Fruit fly (Drosophila melanogaster): ENCODE measurements around the gene CG15721.

Gene CG15721

dm6 chrX:12970411-12970810 lies at the start of gene CG15721:
TSS of gene CG15721 (plus strand) at chrX:12970711.
- TF ChIP-seq Sox102F (GFP tag; optimal IDR thresholded peaks at IDR 0.05) (no peak), Met (GFP tag; optimal IDR thresholded peaks at IDR 0.05) (no peak)

- no peak for TF ChIP-seq dsx (GFP tag; optimal IDR thresholded peaks at IDR 0.05; ENCODE audit: poor library complexity, severe bottlenecking)
- no peak for TF ChIP-seq Eip93F (GFP tag; optimal IDR thresholded peaks at IDR 0.05)
- no peak for TF ChIP-seq dac (GFP tag; optimal IDR thresholded peaks at IDR 0.05)
- TF ChIP-seq spab (GFP tag; optimal IDR thresholded peaks at IDR 0.05) = no peak
- no peak for TF ChIP-seq cyc (GFP tag; optimal IDR thresholded peaks at IDR 0.05)
- TF ChIP-seq Met (GFP tag; optimal IDR thresholded peaks at IDR 0.05) = no peak
- no peak for TF ChIP-seq Sox15 (GFP tag; optimal IDR thresholded peaks at IDR 0.05)
- no peak for TF ChIP-seq acj6 (GFP tag; optimal IDR thresholded peaks at IDR 0.05)
- no peak for TF ChIP-seq fkh (GFP tag; optimal IDR thresholded peaks at IDR 0.05)
- no peak for TF ChIP-seq Blimp-1 (GFP tag; optimal IDR thresholded peaks at IDR 0.05)
- TF ChIP-seq CG11294 (GFP tag; IDR thresholded peaks at IDR 0.05) = no peak
- TF ChIP-seq CG6808 (GFP tag; optimal IDR thresholded peaks at IDR 0.05) = no peak
- no peak for TF ChIP-seq Gug (GFP tag; IDR thresholded peaks at IDR 0.05)
- TF ChIP-seq CG8119 (GFP tag; IDR thresholded peaks at IDR 0.05) = no peak
- TF ChIP-seq CG6163 (GFP tag; IDR thresholded peaks at IDR 0.05) = no peak
- TF ChIP-seq fd85E (GFP tag; optimal IDR thresholded peaks at IDR 0.05) = no peak
- no peak for TF ChIP-seq vri (GFP tag; optimal IDR thresholded peaks at IDR 0.05)
Measured at dm6 chrX:12922338-12922737, 48.2 kb upstream of the CG15721 start.

- TF ChIP-seq dsx (GFP tag; optimal IDR thresholded peaks at IDR 0.05; ENCODE audit: poor library complexity, severe bottlenecking) (no peak), lz (GFP tag; optimal IDR thresholded peaks at IDR 0.05) (peak; percentile 3), Smox (GFP tag; optimal IDR thresholded peaks at IDR 0.05) (peak; percentile 2), CG6163 (GFP tag; IDR thresholded peaks at IDR 0.05) (peak; percentile 36; the same call in 1 of the 3 replicates), Sox102F (GFP tag; optimal IDR thresholded peaks at IDR 0.05) (peak; percentile 12), Hr4 (GFP tag; optimal IDR thresholded peaks at IDR 0.05) (no peak), Eip78C (GFP tag) (peak; percentile 74), vri (GFP tag; optimal IDR thresholded peaks at IDR 0.05) (no peak), cyc (GFP tag; optimal IDR thresholded peaks at IDR 0.05) (peak; percentile 14), OdsH (GFP tag; optimal IDR thresholded peaks at IDR 0.05) (no peak), eg (GFP tag; IDR thresholded peaks at IDR 0.05) (no peak), fd85E (GFP tag; optimal IDR thresholded peaks at IDR 0.05) (no peak), net (GFP tag; optimal IDR thresholded peaks at IDR 0.05) (no peak), CG16779 (tag; optimal IDR thresholded peaks at IDR 0.05) (no peak), CG31627 (GFP tag; optimal IDR thresholded peaks at IDR 0.05) (peak; percentile 2), Hr39 (GFP tag; optimal IDR thresholded peaks at IDR 0.05) (no peak), CG8319 (GFP tag; optimal IDR thresholded peaks at IDR 0.05) (no peak), topi (GFP tag; optimal IDR thresholded peaks at IDR 0.05) (peak; percentile 36), esn (GFP tag; optimal IDR thresholded peaks at IDR 0.05) (peak; percentile 43), Blimp-1 (GFP tag; optimal IDR thresholded peaks at IDR 0.05) (peak; percentile 18), CG10631 (GFP tag; optimal IDR thresholded peaks at IDR 0.05) (no peak), Sox14 (GFP tag; optimal IDR thresholded peaks at IDR 0.05) (peak; percentile 1), pdm3 (GFP tag; optimal IDR thresholded peaks at IDR 0.05) (peak; percentile 3), svp (GFP tag) (peak; percentile 68), ss (GFP tag; optimal IDR thresholded peaks at IDR 0.05) (peak in 1 of 2 experiments; percentile 0)
Measured at dm6 chrX:12923258-12923901, 47.1 kb upstream of the CG15721 start.

All from whole organism, prepupa.